Worm (Caenorhabditis elegans) whole organism, midembryonic: ENCODE measurements around the gene rtfo-1.

Experiments
- T22C8.4 ChIP-seq: fragments of 200-800 bp; sonication (Bioruptor generic); IDR thresholded peaks from 2 replicates; pipeline ENCODE4 v1.3.6; 2022; ENCODE audit warnings: missing genetic modification characterization, missing compliant biosample characterization
- cog-1 ChIP-seq: sonication (generic microtip); optimal IDR thresholded peaks from 2 replicates; lab custom pipeline; 2016; ENCODE audit warnings: missing genetic modification characterization, missing compliant biosample characterization
- flt-1 ChIP-seq: fragments of 200-800 bp; sonication (Bioruptor generic); IDR thresholded peaks from 2 replicates; pipeline ENCODE4 v1.3.6; 2022; ENCODE audit warnings: missing genetic modification characterization, missing compliant biosample characterization
- klf-2 ChIP-seq: fragments of 200-800 bp; sonication (Bioruptor generic); conservative IDR thresholded peaks from 2 replicates; pipeline ENCODE4 v1.3.6; 2022; ENCODE audit warnings: missing genetic modification reagents, missing genetic modification characterization, missing compliant biosample characterization
- med-1 ChIP-seq: sonication (generic microtip); optimal IDR thresholded peaks from 2 replicates; lab custom pipeline; 2017; ENCODE audit warnings: missing genetic modification characterization, mild to moderate bottlenecking, missing compliant biosample characterization, antibody characterized with exemption, missing genetic modification reagents; ENCODE audit not compliant: insufficient read depth
- ref-1 ChIP-seq: fragments of 200-800 bp; sonication (Bioruptor generic); conservative IDR thresholded peaks from 2 replicates; pipeline ENCODE4 v1.3.6; 2022; ENCODE audit warnings: missing genetic modification reagents, missing genetic modification characterization, missing compliant biosample characterization
- tab-1 ChIP-seq: fragments of 200-800 bp; sonication (Bioruptor generic); IDR thresholded peaks from 2 replicates; pipeline ENCODE4 v1.3.6; 2022; ENCODE audit warnings: missing genetic modification characterization, missing compliant biosample characterization
- ztf-23 ChIP-seq: fragments of 200-800 bp; sonication (Bioruptor generic); IDR thresholded peaks from 2 replicates; pipeline ENCODE4 v1.3.6; 2022; ENCODE audit warnings: missing genetic modification reagents, missing genetic modification characterization, missing compliant biosample characterization
- ztf-29 ChIP-seq: fragments of 200-800 bp; sonication (Bioruptor generic); IDR thresholded peaks from 2 replicates; pipeline ENCODE4 v1.3.6; 2022; ENCODE audit warnings: missing genetic modification reagents, missing genetic modification characterization, missing compliant biosample characterization

ce11 chrV:9576991-9577390 is 5.5 kb downstream of the rtfo-1 start, which contains the start of gene F25B3.2:
- TF ChIP-seq T22C8.4 (GFP tag; lab: Robert Waterston, UW), result no peak
- TF ChIP-seq klf-2 (GFP tag; lab: Robert Waterston, UW), result no peak
- no peak for TF ChIP-seq med-1
- TF ChIP-seq flt-1 (GFP tag; lab: Robert Waterston, UW), result no peak
- no peak for TF ChIP-seq cog-1 (tag; lab: Kevin White, UChicago)
- no peak for TF ChIP-seq ref-1
- no peak for TF ChIP-seq ztf-23 (GFP tag; lab: Robert Waterston, UW)
- no peak for TF ChIP-seq ztf-29 (GFP tag; lab: Robert Waterston, UW)
- TF ChIP-seq tab-1 (GFP tag; lab: Robert Waterston, UW), result no peak
